Worm (Caenorhabditis elegans) whole organism, mixed stage, embryonic: ENCODE data around the gene cdf-2.

Source experiments
- ceh-43 ChIP-seq: fragments of 200-800 bp; sonication (Bioruptor generic); optimal IDR thresholded peaks from 2 replicates; lab custom pipeline; 2018; ENCODE audit warnings: mild to moderate bottlenecking, missing genetic modification characterization, moderate library complexity, missing compliant biosample characterization
- ces-1 ChIP-seq: fragments of 150-350 bp; optimal IDR thresholded peaks from 2 replicates; lab custom pipeline; 2014; ENCODE audit warnings: missing biosample characterization, missing genetic modification reagents, missing genetic modification characterization
- flh-1 ChIP-seq: fragments of 200-800 bp; sonication (Bioruptor generic); optimal IDR thresholded peaks from 2 replicates; lab custom pipeline; 2018; ENCODE audit warnings: mild to moderate bottlenecking, missing genetic modification characterization, moderate library complexity, missing compliant biosample characterization
- hlh-1 ChIP-seq: fragments of 150-350 bp; optimal IDR thresholded peaks from 2 replicates; lab custom pipeline; 2014; ENCODE audit warnings: missing biosample characterization, missing genetic modification reagents, missing genetic modification characterization
- lsy-2 ChIP-seq: fragments of 150-350 bp; optimal IDR thresholded peaks from 2 replicates; lab custom pipeline; 2014; ENCODE audit warnings: missing biosample characterization, missing genetic modification characterization
- nhr-2 ChIP-seq: fragments of 150-350 bp; optimal IDR thresholded peaks from 2 replicates; lab custom pipeline; 2014; ENCODE audit warnings: missing biosample characterization, missing genetic modification characterization
- pha-4 ChIP-seq: fragments of 150-350 bp; optimal IDR thresholded peaks from 2 replicates; lab custom pipeline; 2018; ENCODE audit warnings: missing biosample characterization, missing genetic modification reagents, missing genetic modification characterization
- unc-62 ChIP-seq: fragments of 150-350 bp; optimal IDR thresholded peaks from 2 replicates; lab custom pipeline; 2014; ENCODE audit warnings: missing biosample characterization, missing genetic modification reagents, missing genetic modification characterization

DNA sequence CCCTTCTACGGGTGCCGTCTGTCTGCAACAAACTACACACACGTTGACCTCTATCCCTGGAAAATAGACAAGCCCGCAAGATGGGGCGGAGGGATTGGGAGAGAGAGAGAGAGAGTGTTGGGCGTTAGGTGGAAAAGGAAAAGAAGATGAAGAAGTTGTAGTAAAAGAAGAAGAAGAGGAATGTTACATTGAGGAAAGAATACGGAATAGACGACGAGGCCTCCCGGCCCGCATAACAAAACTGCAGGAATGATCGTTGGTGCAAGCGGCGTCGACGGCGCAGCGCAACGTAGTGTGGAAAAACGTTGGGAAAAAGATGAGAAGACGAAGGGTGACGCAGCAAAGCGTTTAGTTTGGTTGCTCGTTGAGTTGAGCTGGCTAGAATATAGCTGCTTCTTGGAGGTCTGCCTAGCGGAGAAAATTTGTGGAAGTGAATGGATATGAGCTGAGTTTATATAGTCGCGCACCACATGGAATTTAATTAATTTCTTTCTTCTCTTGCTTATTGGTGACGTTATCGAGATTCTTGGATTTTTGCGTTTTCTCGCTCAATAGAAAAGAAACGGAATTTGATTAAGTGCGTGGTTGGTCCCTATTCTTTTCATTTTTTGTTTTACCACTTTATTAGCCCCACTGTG, 43.5 kb upstream of the cdf-2 start:
- TF ChIP-seq nhr-2 (tag; lab: Kevin White, UChicago) = no peak
- no peak for TF ChIP-seq lsy-2
- peak; percentile 60 for TF ChIP-seq unc-62 (GFP tag; lab: Kevin White, UChicago)
- TF ChIP-seq pha-4 (tag; lab: Kevin White, UChicago) = no peak
- TF ChIP-seq ceh-43 (GFP tag; lab: Kevin White, UChicago) = no peak
- peak; percentile 78 for TF ChIP-seq ces-1 (GFP tag; lab: Kevin White, UChicago)
- peak; percentile 46 for TF ChIP-seq hlh-1 (tag; lab: Kevin White, UChicago)
- no peak for TF ChIP-seq flh-1 (GFP tag; lab: Kevin White, UChicago)
